Worm (Caenorhabditis elegans): ENCODE measurements around the gene C35B1.5.
A peak's percentile ranks its signal among the peaks of the same experiment; 100 is the strongest.

The C35B1.5 gene

ce11 chrIV:4049398-4049998 lies 34.5 kb downstream of the C35B1.5 start, which contains the start of gene pcn-1 (continued):
- TF ChIP-seq C04F5.9 (tag; optimal IDR thresholded peaks at IDR 0.05) = peak; percentile 94
- TF ChIP-seq dsc-1 (tag; optimal IDR thresholded peaks at IDR 0.05) = peak; percentile 98
- no peak for TF ChIP-seq pqm-1 (tag; optimal IDR thresholded peaks at IDR 0.05)
- peak; percentile 91 for TF ChIP-seq fkh-4 (tag; optimal IDR thresholded peaks at IDR 0.05; ENCODE audit: borderline replicate concordance)
- TF ChIP-seq ceh-8 (GFP tag; optimal IDR thresholded peaks at IDR 0.05) = peak; percentile 95
- peak; percentile 98 for TF ChIP-seq nhr-90 (tag; optimal IDR thresholded peaks at IDR 0.05; ENCODE audit: poor library complexity)
- TF ChIP-seq nhr-71 (tag; optimal IDR thresholded peaks at IDR 0.05) = peak; percentile 99
- TF ChIP-seq snpc-4 (tag; optimal IDR thresholded peaks at IDR 0.05) = peak; percentile 92
- TF ChIP-seq ceh-63 (GFP tag; optimal IDR thresholded peaks at IDR 0.05) = peak; percentile 80
- TF ChIP-seq lin-35 (GFP tag; optimal IDR thresholded peaks at IDR 0.05) = peak; percentile 98
- TF ChIP-seq elt-2 (tag; optimal IDR thresholded peaks at IDR 0.05) = peak; percentile 93
- peak in 1 of 2 experiments; percentile 66 for TF ChIP-seq mdl-1 (tag; optimal IDR thresholded peaks at IDR 0.05)
- no peak for TF ChIP-seq hlh-17 (GFP tag; optimal IDR thresholded peaks at IDR 0.05; ENCODE audit: borderline replicate concordance)
- TF ChIP-seq rnt-1 (tag; optimal IDR thresholded peaks at IDR 0.05) = peak; percentile 97
- TF ChIP-seq unc-62 (GFP tag; optimal IDR thresholded peaks at IDR 0.05) = peak; percentile 38
- peak; percentile 99 for TF ChIP-seq nhr-85 (tag)
- TF ChIP-seq hpl-2 (GFP tag; optimal IDR thresholded peaks at IDR 0.05) = peak; percentile 89
- TF ChIP-seq pax-3 (tag; optimal IDR thresholded peaks at IDR 0.05) = peak; percentile 97
- peak; percentile 46 for TF ChIP-seq mef-2 (tag; optimal IDR thresholded peaks at IDR 0.05)
- TF ChIP-seq ztf-4 (tag; optimal IDR thresholded peaks at IDR 0.05) = peak; percentile 75
- peak; percentile 39 for TF ChIP-seq aha-1 (tag; optimal IDR thresholded peaks at IDR 0.05)
- peak; percentile 80 for TF ChIP-seq C34B4.2 (tag; optimal IDR thresholded peaks at IDR 0.05)
- TF ChIP-seq fkh-10 (GFP tag; optimal IDR thresholded peaks at IDR 0.05) = peak; percentile 87
- TF ChIP-seq nhr-47 (tag; optimal IDR thresholded peaks at IDR 0.05) = peak; percentile 99
- TF ChIP-seq ceh-88 (GFP tag; IDR thresholded peaks at IDR 0.05) = peak; percentile 94
- TF ChIP-seq elt-3 (tag; optimal IDR thresholded peaks at IDR 0.05) = peak in 3 of 6 experiments; percentile 63 to 92 (median 91)
- TF ChIP-seq zip-4 (GFP tag; optimal IDR thresholded peaks at IDR 0.05) = peak; percentile 94
- TF ChIP-seq alr-1 (tag; optimal IDR thresholded peaks at IDR 0.05; ENCODE audit: borderline replicate concordance) = no peak
- TF ChIP-seq sup-37 (GFP tag; optimal IDR thresholded peaks at IDR 0.05) = peak; percentile 96
- no peak for TF ChIP-seq nhr-28 (tag; optimal IDR thresholded peaks at IDR 0.05)
- peak; percentile 75 for TF ChIP-seq ceh-90 (tag; optimal IDR thresholded peaks at IDR 0.05)
- peak; percentile 91 for TF ChIP-seq nhr-11 (tag; optimal IDR thresholded peaks at IDR 0.05)
- peak; percentile 97 for TF ChIP-seq nhr-19 (GFP tag; conservative IDR thresholded peaks at IDR 0.05)
- no peak for TF ChIP-seq ets-5 (GFP tag; IDR thresholded peaks at IDR 0.05)
- peak; percentile 44 for TF ChIP-seq aly-2 (tag; optimal IDR thresholded peaks at IDR 0.05)
- TF ChIP-seq ama-1 (optimal IDR thresholded peaks at IDR 0.05) = no peak
- peak; percentile 57 for TF ChIP-seq nhr-76 (tag; optimal IDR thresholded peaks at IDR 0.05)
- TF ChIP-seq pag-3 (tag; optimal IDR thresholded peaks at IDR 0.05; ENCODE audit: borderline replicate concordance, insufficient read depth) = no peak
- TF ChIP-seq unc-98 (GFP tag; IDR thresholded peaks at IDR 0.05) = peak; percentile 93
- TF ChIP-seq swsn-7 (tag; optimal IDR thresholded peaks at IDR 0.05) = peak; percentile 98
- TF ChIP-seq fkh-8 (tag; optimal IDR thresholded peaks at IDR 0.05) = peak; percentile 97
- TF ChIP-seq zag-1 (tag; optimal IDR thresholded peaks at IDR 0.05) = peak; percentile 12
- peak; percentile 93 to 95 (median 93) for TF ChIP-seq ceh-82 (tag; optimal IDR thresholded peaks at IDR 0.05)
- no peak for TF ChIP-seq ces-1 (GFP tag; optimal IDR thresholded peaks at IDR 0.05)
- peak; percentile 80 for TF ChIP-seq nhr-77 (tag; optimal IDR thresholded peaks at IDR 0.05)
- peak; percentile 88 for TF ChIP-seq fos-1 (tag; optimal IDR thresholded peaks at IDR 0.05)
- peak; percentile 96 for TF ChIP-seq mab-9 (GFP tag; IDR thresholded peaks at IDR 0.05)
- TF ChIP-seq nhr-84 (tag; optimal IDR thresholded peaks at IDR 0.05) = no peak
- TF ChIP-seq egl-27 (tag; optimal IDR thresholded peaks at IDR 0.05) = peak in 1 of 2 experiments; percentile 24
- TF ChIP-seq vab-15 (tag; optimal IDR thresholded peaks at IDR 0.05) = peak; percentile 48
- TF ChIP-seq unc-30 (tag; optimal IDR thresholded peaks at IDR 0.05) = no peak

Data from whole organism, L1 larva.